Fruit fly (Drosophila melanogaster) whole organism, embryonic: ENCODE results near the gene CG15638.
A peak's percentile ranks its signal among the peaks of the same experiment; 100 is the strongest.

Experiments
- ATbp ChIP-seq: fragments of 200-800 bp; sonication (Bioruptor generic); optimal IDR thresholded peaks from 2 replicates; lab custom pipeline; 2017; ENCODE audit warnings: missing biosample characterization, mild to moderate bottlenecking, missing genetic modification characterization, missing genetic modification reagents
- CG10147 ChIP-seq: fragments of 200-800 bp; sonication (Bioruptor generic); optimal IDR thresholded peaks from 2 replicates; lab custom pipeline; 2019; ENCODE audit warnings: missing biosample characterization, mild to moderate bottlenecking, missing genetic modification characterization, moderate library complexity
- CG10209 ChIP-seq: fragments of 200-800 bp; sonication (Bioruptor generic); optimal IDR thresholded peaks from 3 replicates; lab custom pipeline; 2017; ENCODE audit warnings: missing biosample characterization, mild to moderate bottlenecking, missing genetic modification characterization, missing genetic modification reagents
- CG10959 ChIP-seq: fragments of 200-800 bp; sonication (Bioruptor generic); IDR thresholded peaks from 2 replicates; pipeline ENCODE4 v1.3.6; 2022; ENCODE audit warnings: missing biosample characterization, missing genetic modification characterization
- CG12219 ChIP-seq: fragments of 200-800 bp; sonication (Bioruptor generic); optimal IDR thresholded peaks from 3 replicates; lab custom pipeline; 2018; ENCODE audit warnings: missing biosample characterization, mild to moderate bottlenecking, missing genetic modification characterization
- CG12299 ChIP-seq: fragments of 200-800 bp; sonication (Bioruptor generic); optimal IDR thresholded peaks from 2 replicates; lab custom pipeline; 2018; ENCODE audit warnings: missing biosample characterization, mild to moderate bottlenecking, missing genetic modification characterization
- CG14441 ChIP-seq: fragments of 200-800 bp; sonication (Bioruptor generic); IDR thresholded peaks from 2 replicates; pipeline ENCODE4 v1.3.6; 2022; ENCODE audit warnings: missing biosample characterization, missing genetic modification characterization
- CG14710 ChIP-seq: fragments of 200-800 bp; sonication (Bioruptor generic); optimal IDR thresholded peaks from 3 replicates; lab custom pipeline; 2019; ENCODE audit warnings: missing biosample characterization, mild to moderate bottlenecking, missing genetic modification characterization, moderate library complexity
- CG15601 ChIP-seq: fragments of 200-800 bp; sonication (Bioruptor generic); optimal IDR thresholded peaks from 3 replicates; lab custom pipeline; 2019; ENCODE audit warnings: missing biosample characterization, mild to moderate bottlenecking, missing genetic modification characterization, moderate library complexity
- CG15696 ChIP-seq: fragments of 200-800 bp; sonication (Bioruptor generic); optimal IDR thresholded peaks from 2 replicates; lab custom pipeline; 2019; ENCODE audit warnings: missing biosample characterization, mild to moderate bottlenecking, missing genetic modification characterization, moderate library complexity
- CG1603 ChIP-seq: fragments of 200-800 bp; sonication (Bioruptor generic); optimal IDR thresholded peaks from 2 replicates; lab custom pipeline; 2019; ENCODE audit warnings: missing biosample characterization, mild to moderate bottlenecking, missing genetic modification characterization, moderate library complexity
- CG17361 ChIP-seq: fragments of 200-800 bp; sonication (Bioruptor generic); IDR thresholded peaks from 3 replicates; pipeline ENCODE4 v1.3.6; 2022; ENCODE audit warnings: missing biosample characterization, missing genetic modification characterization
- CG1832 ChIP-seq: fragments of 200-800 bp; sonication (Bioruptor generic); optimal IDR thresholded peaks from 2 replicates; lab custom pipeline; 2017; ENCODE audit warnings: missing biosample characterization, mild to moderate bottlenecking, missing genetic modification characterization, inconsistent platforms
- CG2199 ChIP-seq: fragments of 200-800 bp; sonication (Bioruptor generic); IDR thresholded peaks from 3 replicates; pipeline ENCODE4 v1.3.6; 2022; ENCODE audit warnings: missing biosample characterization, missing genetic modification characterization
- CG33213 ChIP-seq: fragments of 200-800 bp; sonication (Bioruptor generic); optimal IDR thresholded peaks from 3 replicates; lab custom pipeline; 2016; ENCODE audit warnings: missing biosample characterization, missing genetic modification characterization
- CG33557 ChIP-seq: fragments of 200-800 bp; sonication (Bioruptor generic); optimal IDR thresholded peaks from 2 replicates; lab custom pipeline; 2019; ENCODE audit warnings: missing biosample characterization, mild to moderate bottlenecking, missing genetic modification characterization, moderate library complexity
- CG3838 ChIP-seq: fragments of 200-800 bp; sonication (Bioruptor generic); optimal IDR thresholded peaks from 3 replicates; lab custom pipeline; 2016; ENCODE audit warnings: missing biosample characterization, missing genetic modification characterization
- CG3847 ChIP-seq: fragments of 200-800 bp; sonication (Bioruptor generic); IDR thresholded peaks from 2 replicates; pipeline ENCODE4 v1.3.6; 2022; ENCODE audit warnings: missing biosample characterization, missing genetic modification characterization
- CG4424 ChIP-seq: fragments of 200-800 bp; sonication (Bioruptor generic); optimal IDR thresholded peaks from 3 replicates; lab custom pipeline; 2016; ENCODE audit warnings: missing biosample characterization, missing genetic modification characterization
- CG7786 ChIP-seq: fragments of 200-800 bp; sonication (Bioruptor generic); optimal IDR thresholded peaks from 2 replicates; lab custom pipeline; 2016; ENCODE audit warnings: missing biosample characterization, missing genetic modification characterization
- CTCF ChIP-seq: fragments of 200-800 bp; sonication (Bioruptor generic); optimal IDR thresholded peaks from 2 replicates; lab custom pipeline; 2017; ENCODE audit warnings: missing biosample characterization, mild to moderate bottlenecking, missing genetic modification characterization, moderate library complexity
- Dip2 ChIP-seq: fragments of 200-800 bp; sonication (Bioruptor generic); IDR thresholded peaks from 2 replicates; pipeline ENCODE4 v1.3.6; 2022; ENCODE audit warnings: missing biosample characterization, missing genetic modification characterization
- Dip3 ChIP-seq: fragments of 200-800 bp; sonication (Bioruptor generic); optimal IDR thresholded peaks from 3 replicates; lab custom pipeline; 2016; ENCODE audit warnings: missing biosample characterization, missing genetic modification characterization
- ERR ChIP-seq: fragments of 200-800 bp; sonication (Bioruptor generic); optimal IDR thresholded peaks from 2 replicates; lab custom pipeline; 2016; ENCODE audit warnings: missing biosample characterization, missing genetic modification characterization
- Ets65A ChIP-seq: fragments of 200-800 bp; sonication (Bioruptor generic); peaks from one replicate; lab custom pipeline; 2016; ENCODE audit warnings: missing biosample characterization, missing genetic modification characterization
- HLH4C ChIP-seq: fragments of 200-800 bp; sonication (Bioruptor generic); IDR thresholded peaks from 3 replicates; pipeline ENCODE4 v1.3.6; 2022; ENCODE audit warnings: missing biosample characterization, missing genetic modification characterization; ENCODE audit not compliant: partially characterized antibody
- Lhr ChIP-seq: fragments of 200-800 bp; sonication (Bioruptor generic); optimal IDR thresholded peaks from 3 replicates; lab custom pipeline; 2017; ENCODE audit warnings: mild to moderate bottlenecking, missing biosample characterization, missing genetic modification reagents, missing genetic modification characterization
- NK7.1 ChIP-seq: fragments of 200-800 bp; sonication (Bioruptor generic); optimal IDR thresholded peaks from 3 replicates; lab custom pipeline; 2016; ENCODE audit warnings: missing biosample characterization, missing genetic modification characterization
- Nf-YB ChIP-seq: fragments of 200-800 bp; sonication (Bioruptor generic); optimal IDR thresholded peaks from 3 replicates; lab custom pipeline; 2019; ENCODE audit warnings: missing biosample characterization, mild to moderate bottlenecking, missing genetic modification characterization, moderate library complexity
- Opbp ChIP-seq: fragments of 200-800 bp; sonication (Bioruptor generic); IDR thresholded peaks from 3 replicates; pipeline ENCODE4 v1.3.6; 2022; ENCODE audit warnings: missing biosample characterization, missing genetic modification characterization; ENCODE audit not compliant: partially characterized antibody
- Poxn ChIP-seq: fragments of 200-800 bp; sonication (Bioruptor generic); IDR thresholded peaks from 2 replicates; pipeline ENCODE4 v1.3.6; 2022; ENCODE audit warnings: missing biosample characterization, missing genetic modification characterization
- Rfx ChIP-seq: fragments of 200-800 bp; sonication (Bioruptor generic); IDR thresholded peaks from 2 replicates; pipeline ENCODE4 v1.3.6; 2022; ENCODE audit warnings: missing biosample characterization, missing genetic modification characterization
- Sox102F ChIP-seq: fragments of 200-800 bp; sonication (Bioruptor generic); optimal IDR thresholded peaks from 2 replicates; lab custom pipeline; 2018; ENCODE audit warnings: missing biosample characterization, mild to moderate bottlenecking, missing genetic modification characterization, moderate library complexity
- YL-1 ChIP-seq: fragments of 200-800 bp; sonication (Bioruptor generic); optimal IDR thresholded peaks from 3 replicates; lab custom pipeline; 2017; ENCODE audit warnings: missing biosample characterization, mild to moderate bottlenecking, missing genetic modification characterization
- bsh ChIP-seq, 2 experiments: fragments of 200-800 bp; sonication (Bioruptor generic); optimal IDR thresholded peaks; 2 replicates each; lab custom pipeline; 2017 to 2018; ENCODE audit warnings: mild to moderate bottlenecking in 2 of 2, missing biosample characterization in 2 of 2, missing genetic modification characterization in 2 of 2, moderate library complexity in 1 of 2
- btn ChIP-seq: fragments of 200-800 bp; sonication (Bioruptor generic); optimal IDR thresholded peaks from 2 replicates; lab custom pipeline; 2016; ENCODE audit warnings: missing biosample characterization, missing genetic modification characterization
- cwo ChIP-seq: fragments of 200-800 bp; sonication (Bioruptor generic); optimal IDR thresholded peaks from 3 replicates; lab custom pipeline; 2017; ENCODE audit warnings: missing biosample characterization, missing genetic modification characterization, mild to moderate bottlenecking, moderate library complexity, missing genetic modification reagents
- danr ChIP-seq: fragments of 200-800 bp; sonication (Bioruptor generic); IDR thresholded peaks from 2 replicates; pipeline ENCODE4 v1.3.6; 2022; ENCODE audit warnings: missing biosample characterization, missing genetic modification characterization
- fd64A ChIP-seq: fragments of 200-800 bp; sonication (Bioruptor generic); optimal IDR thresholded peaks from 3 replicates; lab custom pipeline; 2018; ENCODE audit warnings: missing biosample characterization, mild to moderate bottlenecking, missing genetic modification characterization
- gem ChIP-seq: fragments of 200-800 bp; sonication (Bioruptor generic); optimal IDR thresholded peaks from 2 replicates; lab custom pipeline; 2019; ENCODE audit warnings: missing biosample characterization, mild to moderate bottlenecking, missing genetic modification characterization, moderate library complexity
- ken ChIP-seq: fragments of 200-800 bp; sonication (Bioruptor generic); IDR thresholded peaks from 3 replicates; pipeline ENCODE4 v1.3.6; 2022; ENCODE audit warnings: missing biosample characterization, missing genetic modification characterization
- pita ChIP-seq: fragments of 200-800 bp; sonication (Bioruptor generic); optimal IDR thresholded peaks from 2 replicates; lab custom pipeline; 2017; ENCODE audit warnings: missing biosample characterization, mild to moderate bottlenecking, missing genetic modification characterization
- pnt ChIP-seq: fragments of 200-800 bp; sonication (Bioruptor generic); optimal IDR thresholded peaks from 3 replicates; lab custom pipeline; 2016; ENCODE audit warnings: missing biosample characterization, missing genetic modification characterization
- pros ChIP-seq: fragments of 200-800 bp; sonication (Bioruptor generic); optimal IDR thresholded peaks from 3 replicates; lab custom pipeline; 2019; ENCODE audit warnings: missing biosample characterization, mild to moderate bottlenecking, missing genetic modification characterization, moderate library complexity
- rib ChIP-seq: fragments of 200-800 bp; sonication (Bioruptor generic); IDR thresholded peaks from 2 replicates; pipeline ENCODE4 v1.3.6; 2022; ENCODE audit warnings: missing biosample characterization, missing genetic modification characterization
- stc ChIP-seq: fragments of 200-800 bp; sonication (Bioruptor generic); IDR thresholded peaks from 2 replicates; pipeline ENCODE4 v1.3.6; 2022; ENCODE audit warnings: missing biosample characterization, missing genetic modification characterization
- tin ChIP-seq: fragments of 200-800 bp; sonication (Bioruptor generic); optimal IDR thresholded peaks from 3 replicates; lab custom pipeline; 2016; ENCODE audit warnings: missing biosample characterization, missing genetic modification characterization
- z ChIP-seq: fragments of 200-800 bp; sonication (Bioruptor generic); IDR thresholded peaks from 3 replicates; pipeline ENCODE4 v1.3.6; 2022; ENCODE audit warnings: missing biosample characterization, missing genetic modification characterization
- zfh1 ChIP-seq: fragments of 200-800 bp; sonication (Bioruptor generic); IDR thresholded peaks from 3 replicates; pipeline ENCODE4 v1.3.6; 2022; ENCODE audit warnings: missing biosample characterization, missing genetic modification characterization
- zfh2 ChIP-seq: fragments of 200-800 bp; sonication (Bioruptor generic); optimal IDR thresholded peaks from 2 replicates; lab custom pipeline; 2016; ENCODE audit warnings: missing biosample characterization, missing genetic modification characterization

Gene CG15638

dm6 chr2L:13514262-13514937 lies 21.2 kb downstream of the CG15638 start (continued):
- TF ChIP-seq cwo: peak; percentile 92
- TF ChIP-seq YL-1 (GFP tag; lab: Kevin White, UChicago): no peak
- TF ChIP-seq Poxn (GFP tag; lab: Robert Waterston, UW): peak; percentile 57
- TF ChIP-seq CG15696 (tag; lab: Kevin White, UChicago): no peak
- peak; percentile 76 for TF ChIP-seq CG10209 (GFP tag; lab: Kevin White, UChicago)
- TF ChIP-seq CG3847 (GFP tag; lab: Robert Waterston, UW): peak; percentile 65
- no peak for TF ChIP-seq z
- no peak for TF ChIP-seq CG2199 (GFP tag; lab: Robert Waterston, UW)
- TF ChIP-seq Opbp (GFP tag; lab: Robert Waterston, UW): no peak
- TF ChIP-seq gem: peak; percentile 74
- TF ChIP-seq Ets65A (GFP tag; lab: Kevin White, UChicago): no peak
- TF ChIP-seq CG33557 (GFP tag; lab: Kevin White, UChicago): no peak
- peak; percentile 54 for TF ChIP-seq rib (GFP tag; lab: Robert Waterston, UW)
- peak; percentile 52; the same call in 1 of the 2 replicates for TF ChIP-seq CG14441 (GFP tag; lab: Robert Waterston, UW)
- no peak for TF ChIP-seq btn (GFP tag; lab: Kevin White, UChicago)
- peak; percentile 20 for TF ChIP-seq CTCF (GFP tag; lab: Kevin White, UChicago)
- TF ChIP-seq NK7.1: no peak
- TF ChIP-seq CG10959 (GFP tag; lab: Robert Waterston, UW): no peak
- peak; percentile 50 for TF ChIP-seq CG15601 (tag; lab: Kevin White, UChicago)
- peak; percentile 23 for TF ChIP-seq Dip3
- TF ChIP-seq tin: peak; percentile 8
- TF ChIP-seq CG1832 (GFP tag; lab: Kevin White, UChicago): peak; percentile 84
- TF ChIP-seq CG33213: no peak
- TF ChIP-seq stc (GFP tag; lab: Robert Waterston, UW): peak; percentile 66
- TF ChIP-seq CG10147 (GFP tag; lab: Kevin White, UChicago): peak; percentile 68
- TF ChIP-seq CG4424 (GFP tag; lab: Kevin White, UChicago): no peak
- TF ChIP-seq zfh2: peak; percentile 68
- TF ChIP-seq pnt (GFP tag; lab: Kevin White, UChicago): no peak
- TF ChIP-seq CG14710: peak; percentile 11
- no peak for TF ChIP-seq CG12219
- TF ChIP-seq Lhr (GFP tag; lab: Kevin White, UChicago): peak; percentile 5
- no peak for TF ChIP-seq CG12299 (tag; lab: Kevin White, UChicago)
- no peak for TF ChIP-seq HLH4C (GFP tag; lab: Robert Waterston, UW)
- TF ChIP-seq Nf-YB: no peak
- peak; percentile 75 for TF ChIP-seq CG1603 (tag; lab: Kevin White, UChicago)
- TF ChIP-seq zfh1 (GFP tag; lab: Robert Waterston, UW): no peak
- TF ChIP-seq pita: no peak
- TF ChIP-seq CG3838: no peak
- no peak for TF ChIP-seq CG7786 (GFP tag; lab: Kevin White, UChicago)
- TF ChIP-seq fd64A (GFP tag; lab: Kevin White, UChicago): no peak
- TF ChIP-seq Sox102F: peak; percentile 57
- peak; percentile 60 for TF ChIP-seq danr (GFP tag; lab: Robert Waterston, UW)
- peak; percentile 81; the same call in 1 of the 3 replicates for TF ChIP-seq CG17361 (GFP tag; lab: Robert Waterston, UW)
- no peak for TF ChIP-seq ERR (GFP tag; lab: Kevin White, UChicago)
- no peak for TF ChIP-seq Dip2 (GFP tag; lab: Robert Waterston, UW)
- TF ChIP-seq ATbp (GFP tag; lab: Kevin White, UChicago): peak; percentile 48
- peak; percentile 37; the same call in 1 of the 3 replicates for TF ChIP-seq ken (GFP tag; lab: Robert Waterston, UW)
- peak in 1 of 2 experiments; percentile 49 for TF ChIP-seq bsh (GFP tag; optimal IDR thresholded peaks at IDR 0.05; lab: Kevin White, UChicago)
- peak; percentile 32 for TF ChIP-seq pros (GFP tag; lab: Kevin White, UChicago)
- peak; percentile 79 for TF ChIP-seq Rfx (GFP tag; lab: Robert Waterston, UW)
